Fruit fly (Drosophila melanogaster) whole organism, prepupa: ENCODE measurements around the gene mRNA-cap.

Experiments
- CG10631 ChIP-seq: fragments of 200-800 bp; sonication (Bioruptor generic); optimal IDR thresholded peaks from 2 replicates; lab custom pipeline; 2016; ENCODE audit warnings: missing biosample characterization, missing genetic modification characterization
- CG11902 ChIP-seq: fragments of 200-800 bp; sonication (Bioruptor generic); optimal IDR thresholded peaks from 3 replicates; lab custom pipeline; 2016; ENCODE audit warnings: missing biosample characterization, missing genetic modification characterization
- CG15336 ChIP-seq: fragments of 200-800 bp; sonication (Bioruptor generic); IDR thresholded peaks from 2 replicates; pipeline ENCODE4 v1.3.6; 2022; ENCODE audit warnings: missing biosample characterization, missing genetic modification characterization
- CG31627 ChIP-seq: fragments of 200-800 bp; sonication (Bioruptor generic); optimal IDR thresholded peaks from 3 replicates; lab custom pipeline; 2016; ENCODE audit warnings: missing biosample characterization, missing genetic modification characterization
- CG32006 ChIP-seq: fragments of 200-800 bp; sonication (Bioruptor generic); optimal IDR thresholded peaks from 3 replicates; lab custom pipeline; 2017; ENCODE audit warnings: missing biosample characterization, mild to moderate bottlenecking, missing genetic modification characterization
- CG4318 ChIP-seq: fragments of 200-800 bp; sonication (Bioruptor generic); optimal IDR thresholded peaks from 3 replicates; lab custom pipeline; 2017; ENCODE audit warnings: missing biosample characterization, mild to moderate bottlenecking, missing genetic modification characterization
- CG6163 ChIP-seq: fragments of 200-800 bp; sonication (Bioruptor generic); IDR thresholded peaks from 3 replicates; pipeline ENCODE4 v1.3.6; 2022; ENCODE audit warnings: missing biosample characterization, missing genetic modification characterization
- CG6276 ChIP-seq: fragments of 200-800 bp; sonication (Bioruptor generic); optimal IDR thresholded peaks from 2 replicates; lab custom pipeline; 2017; ENCODE audit warnings: missing biosample characterization, mild to moderate bottlenecking, missing genetic modification characterization
- CG6808 ChIP-seq: fragments of 200-800 bp; sonication (Bioruptor generic); optimal IDR thresholded peaks from 3 replicates; lab custom pipeline; 2017; ENCODE audit warnings: missing biosample characterization, missing genetic modification characterization, mild to moderate bottlenecking, moderate library complexity, missing genetic modification reagents
- CG6854 ChIP-seq: fragments of 200-800 bp; sonication (Bioruptor generic); optimal IDR thresholded peaks from 2 replicates; lab custom pipeline; 2017; ENCODE audit warnings: missing biosample characterization, mild to moderate bottlenecking, missing genetic modification characterization
- CG8119 ChIP-seq: fragments of 200-800 bp; sonication (Bioruptor generic); IDR thresholded peaks from 3 replicates; pipeline ENCODE4 v1.3.6; 2022; ENCODE audit warnings: missing biosample characterization, missing genetic modification characterization
- CG8319 ChIP-seq: fragments of 200-800 bp; sonication (Bioruptor generic); optimal IDR thresholded peaks from 3 replicates; lab custom pipeline; 2016; ENCODE audit warnings: missing biosample characterization, missing genetic modification characterization
- CG8632 ChIP-seq: fragments of 200-800 bp; sonication (Bioruptor generic); optimal IDR thresholded peaks from 3 replicates; lab custom pipeline; 2016; ENCODE audit warnings: missing biosample characterization, missing genetic modification characterization
- CG9139 ChIP-seq: fragments of 200-800 bp; sonication (Bioruptor generic); optimal IDR thresholded peaks from 3 replicates; lab custom pipeline; 2017; ENCODE audit warnings: missing biosample characterization, mild to moderate bottlenecking, missing genetic modification characterization
- Eip78C ChIP-seq: fragments of 200-800 bp; sonication (Bioruptor generic); peaks from one replicate; lab custom pipeline; 2016; ENCODE audit warnings: missing biosample characterization, missing genetic modification characterization
- Ets21C ChIP-seq: fragments of 200-800 bp; sonication (Bioruptor generic); optimal IDR thresholded peaks from 3 replicates; lab custom pipeline; 2016; ENCODE audit warnings: missing biosample characterization, missing genetic modification characterization
- Ets96B ChIP-seq: fragments of 200-800 bp; optimal IDR thresholded peaks from 2 replicates; lab custom pipeline; 2019; ENCODE audit warnings: missing biosample characterization, mild to moderate bottlenecking, missing genetic modification characterization, moderate library complexity
- Hr4 ChIP-seq: fragments of 200-800 bp; sonication (Bioruptor generic); optimal IDR thresholded peaks from 3 replicates; lab custom pipeline; 2016; ENCODE audit warnings: missing biosample characterization, missing genetic modification characterization
- OdsH ChIP-seq: fragments of 200-800 bp; sonication (Bioruptor generic); optimal IDR thresholded peaks from 3 replicates; lab custom pipeline; 2016; ENCODE audit warnings: missing biosample characterization, missing genetic modification characterization
- Smox ChIP-seq: fragments of 200-800 bp; sonication (Bioruptor generic); optimal IDR thresholded peaks from 3 replicates; lab custom pipeline; 2016; ENCODE audit warnings: missing biosample characterization, missing genetic modification characterization
- Sox14 ChIP-seq: fragments of 200-800 bp; sonication (Bioruptor generic); optimal IDR thresholded peaks from 3 replicates; lab custom pipeline; 2016; ENCODE audit warnings: missing biosample characterization, missing genetic modification characterization
- Sox15 ChIP-seq: fragments of 200-800 bp; sonication (Bioruptor generic); optimal IDR thresholded peaks from 3 replicates; lab custom pipeline; 2016; ENCODE audit warnings: missing biosample characterization, missing genetic modification characterization
- achi ChIP-seq: fragments of 200-800 bp; sonication (Bioruptor generic); optimal IDR thresholded peaks from 3 replicates; lab custom pipeline; 2016; ENCODE audit warnings: missing biosample characterization, missing genetic modification characterization
- acj6 ChIP-seq: fragments of 200-800 bp; sonication (Bioruptor generic); optimal IDR thresholded peaks from 3 replicates; lab custom pipeline; 2016; ENCODE audit warnings: missing biosample characterization, missing genetic modification characterization
- eg ChIP-seq: fragments of 200-800 bp; sonication (Bioruptor generic); IDR thresholded peaks from 3 replicates; pipeline ENCODE4 v1.3.6; 2022; ENCODE audit warnings: missing biosample characterization, missing genetic modification characterization
- esn ChIP-seq: fragments of 200-800 bp; sonication (Bioruptor generic); optimal IDR thresholded peaks from 2 replicates; lab custom pipeline; 2016; ENCODE audit warnings: missing biosample characterization, mild to moderate bottlenecking, missing genetic modification characterization, moderate library complexity
- fd85E ChIP-seq: fragments of 200-800 bp; sonication (Bioruptor generic); optimal IDR thresholded peaks from 3 replicates; lab custom pipeline; 2016; ENCODE audit warnings: missing biosample characterization, missing genetic modification characterization
- fkh ChIP-seq: fragments of 200-800 bp; sonication (Bioruptor generic); optimal IDR thresholded peaks from 3 replicates; lab custom pipeline; 2017; ENCODE audit warnings: missing biosample characterization, mild to moderate bottlenecking, missing genetic modification characterization, moderate library complexity
- net ChIP-seq: fragments of 200-800 bp; sonication (Bioruptor generic); optimal IDR thresholded peaks from 3 replicates; lab custom pipeline; 2016; ENCODE audit warnings: missing biosample characterization, missing genetic modification characterization
- pdm3 ChIP-seq: fragments of 200-800 bp; sonication (Bioruptor generic); optimal IDR thresholded peaks from 3 replicates; lab custom pipeline; 2016; ENCODE audit warnings: missing biosample characterization, missing genetic modification characterization
- salr ChIP-seq, 2 experiments: fragments of 200-800 bp; sonication (Bioruptor generic); optimal IDR thresholded peaks; 3 replicates each; lab custom pipeline; 2016 to 2018; ENCODE audit warnings: missing biosample characterization in 2 of 2, missing genetic modification characterization in 2 of 2, mild to moderate bottlenecking in 1 of 2
- ss ChIP-seq, 2 experiments: fragments of 200-800 bp; sonication (Bioruptor generic); optimal IDR thresholded peaks; 2 replicates in 1 of 2; 3 replicates in 1 of 2; lab custom pipeline; 2017 to 2018; ENCODE audit warnings: mild to moderate bottlenecking in 2 of 2, missing biosample characterization in 2 of 2, missing genetic modification characterization in 2 of 2, moderate library complexity in 1 of 2
- topi ChIP-seq: fragments of 200-800 bp; sonication (Bioruptor generic); optimal IDR thresholded peaks from 3 replicates; lab custom pipeline; 2016; ENCODE audit warnings: missing biosample characterization, missing genetic modification characterization

The mRNA-cap gene

DNA sequence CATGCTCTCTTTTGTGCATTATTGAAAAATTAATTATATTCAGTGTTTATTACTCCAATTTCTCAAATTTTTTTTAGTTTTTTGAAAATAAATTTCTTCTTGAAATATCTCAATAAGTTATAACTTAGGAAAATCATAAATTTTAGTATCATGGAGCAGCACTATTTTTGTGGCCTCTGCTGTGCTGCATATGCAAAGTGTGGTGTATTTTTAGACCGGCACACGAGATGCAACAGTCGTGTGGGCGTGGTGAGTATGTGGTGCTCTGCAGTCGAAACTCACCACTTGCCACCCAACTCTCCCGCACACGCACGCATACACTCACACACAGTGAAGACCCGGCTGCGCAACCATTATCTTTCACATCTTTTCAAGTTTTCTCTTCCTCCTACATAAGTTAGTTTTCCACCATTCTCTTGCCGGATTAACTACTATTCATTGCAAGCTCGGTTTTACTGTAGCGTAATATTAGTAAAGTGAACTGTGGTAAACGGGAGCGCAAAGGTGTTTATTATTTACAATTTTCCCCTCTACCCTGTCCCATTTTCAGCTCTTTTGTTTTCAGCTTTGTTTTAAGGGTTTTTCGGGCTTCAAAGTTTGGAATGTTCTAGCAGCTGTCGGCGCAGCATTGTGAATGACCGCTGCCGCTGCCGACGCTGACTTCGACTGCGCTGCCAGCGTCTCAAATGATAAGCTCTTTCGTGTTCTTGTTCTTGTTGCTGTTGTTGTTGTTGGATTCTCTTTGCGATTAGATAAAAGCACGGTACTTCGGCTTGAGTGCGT, 34.0 kb downstream of the mRNA-cap start (continued):
- TF ChIP-seq CG11902 (GFP tag; lab: Kevin White, UChicago) (peak; percentile 30), CG4318 (no peak), CG6163 (GFP tag; lab: Robert Waterston, UW) (peak; percentile 85), CG9139 (GFP tag; lab: Kevin White, UChicago) (peak; percentile 72), OdsH (GFP tag; lab: Kevin White, UChicago) (peak; percentile 71), CG32006 (peak; percentile 71), CG6808 (GFP tag; lab: Kevin White, UChicago) (peak; percentile 74), CG15336 (GFP tag; lab: Robert Waterston, UW) (peak; percentile 83), CG8319 (GFP tag; lab: Kevin White, UChicago) (peak; percentile 38), fd85E (GFP tag; lab: Kevin White, UChicago) (peak; percentile 56)

DNA sequence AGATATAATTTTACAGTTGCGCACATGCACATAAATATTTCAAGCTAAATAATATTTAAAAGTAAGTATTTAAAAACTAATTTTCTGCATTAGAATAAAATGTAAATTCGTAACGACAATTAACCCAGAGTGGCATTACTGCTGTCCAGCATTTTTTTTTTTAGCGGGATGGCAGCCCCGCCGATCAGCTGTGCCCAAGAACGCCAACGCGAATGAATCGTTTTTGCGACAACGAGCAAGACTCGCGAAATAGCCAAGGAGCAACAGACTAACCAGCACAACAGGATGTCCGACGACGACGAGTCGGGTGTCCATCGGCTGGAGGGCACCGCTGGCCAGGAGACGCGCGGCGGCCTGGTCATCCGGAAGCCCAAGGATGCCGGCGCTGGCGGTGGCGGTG, 41.4 kb downstream of the mRNA-cap start, which contains the start of gene Prp16:
Gene Prp16 (plus strand): TSS at position 185 of the 400 bp plus-strand sequence.
- no peak for TF ChIP-seq Hr4 (GFP tag; lab: Kevin White, UChicago)
- TF ChIP-seq CG10631: no peak
- TF ChIP-seq achi: no peak
- no peak for TF ChIP-seq CG6808 (GFP tag; lab: Kevin White, UChicago)
- TF ChIP-seq acj6 (GFP tag; lab: Kevin White, UChicago): no peak
- TF ChIP-seq CG11902 (GFP tag; lab: Kevin White, UChicago): no peak
- TF ChIP-seq CG4318: no peak
- no peak for TF ChIP-seq CG15336 (GFP tag; lab: Robert Waterston, UW)
- no peak for TF ChIP-seq Ets96B (tag; lab: Kevin White, UChicago)
- TF ChIP-seq salr (GFP tag; optimal IDR thresholded peaks at IDR 0.05; lab: Kevin White, UChicago): no peak
- no peak for TF ChIP-seq CG8632
- no peak for TF ChIP-seq CG6854 (GFP tag; lab: Kevin White, UChicago)

DNA sequence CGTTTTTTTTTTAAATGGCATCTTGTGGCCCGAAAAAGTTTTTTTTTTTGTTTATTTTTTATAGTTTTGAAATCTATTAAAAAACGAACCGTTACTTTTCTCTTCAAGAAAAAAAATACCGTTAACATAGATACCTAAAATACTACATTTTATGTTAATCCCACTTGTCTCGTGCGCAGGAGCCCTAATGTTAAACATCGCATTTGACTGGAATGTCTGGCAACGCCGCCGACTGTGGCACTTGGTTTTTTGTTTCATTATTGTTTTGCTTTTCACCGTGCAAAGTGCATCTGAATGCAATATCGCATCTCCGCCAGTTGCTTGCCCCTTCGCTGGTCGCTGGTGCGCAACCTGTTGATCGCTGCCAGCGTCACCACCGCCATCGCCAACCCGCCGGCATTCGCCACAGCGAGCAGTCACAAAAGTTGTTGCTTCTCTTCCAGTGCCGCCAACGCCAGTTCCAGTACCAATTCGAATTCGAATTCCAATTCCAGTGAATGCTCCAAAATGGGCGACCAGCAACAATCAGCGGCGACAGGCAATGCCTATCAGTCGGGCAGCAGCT, 42.6 kb downstream of the mRNA-cap start, which contains the start of gene CG11590:
Gene CG11590 (plus strand): TSS at position 212 of the 565 bp plus-strand sequence.
- TF ChIP-seq Eip78C (GFP tag; lab: Kevin White, UChicago) (peak; percentile 11), eg (GFP tag; lab: Robert Waterston, UW) (peak; percentile 7; the same call in 1 of the 3 replicates), ss (GFP tag; optimal IDR thresholded peaks at IDR 0.05; lab: Kevin White, UChicago) (peak in 1 of 2 experiments; percentile 40), CG15336 (GFP tag; lab: Robert Waterston, UW) (peak; percentile 24; the same call in 1 of the 2 replicates), esn (GFP tag; lab: Kevin White, UChicago) (no peak), CG8119 (peak; percentile 29; the same call in 1 of the 3 replicates)
- TF ChIP-seq, all 60 proteins: peak for 5

DNA sequence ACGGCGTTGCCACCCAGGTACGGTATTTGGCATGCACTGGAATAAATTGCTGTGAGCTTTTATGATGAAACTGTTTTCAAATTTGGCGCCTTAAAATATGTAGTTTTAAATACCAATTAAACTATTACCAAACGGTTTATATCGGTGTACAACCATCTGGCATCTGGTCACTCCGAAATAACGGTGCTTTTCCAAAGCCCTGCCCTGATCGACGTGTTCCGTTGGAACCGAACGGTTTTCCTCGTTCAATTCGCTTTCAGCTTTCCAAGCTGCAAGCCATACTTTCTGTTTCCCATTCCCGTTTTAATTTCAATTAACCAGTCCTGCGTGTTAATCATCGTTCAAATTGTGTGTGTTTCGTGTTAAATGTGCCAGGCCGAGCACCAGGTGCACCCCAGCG, 49.6 kb downstream of the mRNA-cap start, which contains the start of gene yl:
Gene yl (plus strand): TSS at position 202 of the 400 bp plus-strand sequence.
- TF ChIP-seq CG6276: no peak
- TF ChIP-seq CG31627: no peak
- no peak for TF ChIP-seq Ets21C (GFP tag; lab: Kevin White, UChicago)
- no peak for TF ChIP-seq fkh (GFP tag; lab: Kevin White, UChicago)
- TF ChIP-seq Sox14: no peak
- no peak for TF ChIP-seq topi (GFP tag; lab: Kevin White, UChicago)
- TF ChIP-seq Sox15 (GFP tag; lab: Kevin White, UChicago): no peak
- TF ChIP-seq CG8632: no peak
- no peak for TF ChIP-seq pdm3
- no peak for TF ChIP-seq CG10631
- no peak for TF ChIP-seq net (GFP tag; lab: Kevin White, UChicago)
- no peak for TF ChIP-seq Smox
- no peak for TF ChIP-seq eg (GFP tag; lab: Robert Waterston, UW)
- TF ChIP-seq esn (GFP tag; lab: Kevin White, UChicago): no peak
